Worm (Caenorhabditis elegans) whole organism, L4 larva: ENCODE data around the gene F44E2.3.

ENCODE experiments used
- F44E2.7 ChIP-seq: fragments of 200-800 bp; sonication (Bioruptor generic); IDR thresholded peaks from 2 replicates; pipeline ENCODE4 v2.1.2; 2022; ENCODE audit warnings: missing genetic modification characterization, missing compliant biosample characterization
- nhr-237 ChIP-seq: sonication (generic microtip); optimal IDR thresholded peaks from 2 replicates; lab custom pipeline; 2017; ENCODE audit warnings: missing biosample characterization, missing genetic modification characterization
- zag-1 ChIP-seq: fragments of 150-350 bp; optimal IDR thresholded peaks from 2 replicates; lab custom pipeline; 2014; ENCODE audit warnings: missing biosample characterization, missing genetic modification characterization

DNA sequence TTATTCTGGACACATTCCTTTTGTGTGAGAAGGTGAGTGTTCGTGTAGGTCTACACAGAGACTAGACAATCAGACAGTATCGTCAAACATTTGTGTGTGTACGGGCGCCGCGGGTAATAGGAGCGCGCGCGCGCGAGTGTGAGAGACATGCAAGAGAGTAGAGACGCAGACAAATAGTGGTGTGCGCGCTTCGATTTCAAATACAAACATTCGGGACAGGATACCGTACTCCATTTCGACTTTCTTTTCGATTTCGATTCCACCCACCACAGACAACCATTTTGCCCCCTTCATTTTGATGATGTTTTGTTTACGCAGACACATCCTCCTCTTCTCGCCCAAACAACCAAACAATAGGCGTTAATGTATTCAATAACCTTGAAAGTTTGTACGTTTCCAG, 34.3 kb downstream of the F44E2.3 start:
- TF ChIP-seq F44E2.7 (GFP tag; lab: Robert Waterston, UW) (no peak), nhr-237 (tag; lab: Kevin White, UChicago) (no peak), zag-1 (tag; lab: Kevin White, UChicago) (no peak)
